Worm (Caenorhabditis elegans) whole organism, midembryonic: ENCODE measurements around the gene F54D8.6.

Experiments used
- T22C8.4 ChIP-seq: fragments of 200-800 bp; sonication (Bioruptor generic); IDR thresholded peaks from 2 replicates; pipeline ENCODE4 v1.3.6; 2022; ENCODE audit warnings: missing genetic modification characterization, missing compliant biosample characterization
- cog-1 ChIP-seq: sonication (generic microtip); optimal IDR thresholded peaks from 2 replicates; lab custom pipeline; 2016; ENCODE audit warnings: missing genetic modification characterization, missing compliant biosample characterization
- flt-1 ChIP-seq: fragments of 200-800 bp; sonication (Bioruptor generic); IDR thresholded peaks from 2 replicates; pipeline ENCODE4 v1.3.6; 2022; ENCODE audit warnings: missing genetic modification characterization, missing compliant biosample characterization
- klf-2 ChIP-seq: fragments of 200-800 bp; sonication (Bioruptor generic); conservative IDR thresholded peaks from 2 replicates; pipeline ENCODE4 v1.3.6; 2022; ENCODE audit warnings: missing genetic modification reagents, missing genetic modification characterization, missing compliant biosample characterization
- med-1 ChIP-seq: sonication (generic microtip); optimal IDR thresholded peaks from 2 replicates; lab custom pipeline; 2017; ENCODE audit warnings: missing genetic modification characterization, mild to moderate bottlenecking, missing compliant biosample characterization, antibody characterized with exemption, missing genetic modification reagents; ENCODE audit not compliant: insufficient read depth
- ref-1 ChIP-seq: fragments of 200-800 bp; sonication (Bioruptor generic); conservative IDR thresholded peaks from 2 replicates; pipeline ENCODE4 v1.3.6; 2022; ENCODE audit warnings: missing genetic modification reagents, missing genetic modification characterization, missing compliant biosample characterization
- tab-1 ChIP-seq: fragments of 200-800 bp; sonication (Bioruptor generic); IDR thresholded peaks from 2 replicates; pipeline ENCODE4 v1.3.6; 2022; ENCODE audit warnings: missing genetic modification characterization, missing compliant biosample characterization
- ztf-23 ChIP-seq: fragments of 200-800 bp; sonication (Bioruptor generic); IDR thresholded peaks from 2 replicates; pipeline ENCODE4 v1.3.6; 2022; ENCODE audit warnings: missing genetic modification reagents, missing genetic modification characterization, missing compliant biosample characterization
- ztf-29 ChIP-seq: fragments of 200-800 bp; sonication (Bioruptor generic); IDR thresholded peaks from 2 replicates; pipeline ENCODE4 v1.3.6; 2022; ENCODE audit warnings: missing genetic modification reagents, missing genetic modification characterization, missing compliant biosample characterization

The F54D8.6 gene

ce11 chrIII:5139768-5140167 is 37.0 kb downstream of the F54D8.6 start:
- TF ChIP-seq ztf-23 (GFP tag; lab: Robert Waterston, UW) (no peak), ref-1 (GFP tag; lab: Robert Waterston, UW) (0 out of 2 replicates have a peak, but pooled peaks have one; percentile 17)

ce11 chrIII:5140559-5140958 is 37.8 kb downstream of the F54D8.6 start:
- TF ChIP-seq ztf-29 (GFP tag; lab: Robert Waterston, UW) (no peak), T22C8.4 (GFP tag; lab: Robert Waterston, UW) (0 out of 2 replicates have a peak, but pooled peaks have one; percentile 21), cog-1 (no peak), flt-1 (GFP tag; lab: Robert Waterston, UW) (no peak)

ce11 chrIII:5141935-5142334 is 39.1 kb downstream of the F54D8.6 start:
- TF ChIP-seq ztf-29 (GFP tag; lab: Robert Waterston, UW) (no peak), ref-1 (GFP tag; lab: Robert Waterston, UW) (no peak), klf-2 (GFP tag; lab: Robert Waterston, UW) (no peak), cog-1 (no peak)

- TF ChIP-seq flt-1 (GFP tag; lab: Robert Waterston, UW): no peak
- no peak for TF ChIP-seq med-1 (GFP tag; lab: Kevin White, UChicago)
- no peak for TF ChIP-seq T22C8.4 (GFP tag; lab: Robert Waterston, UW)
- no peak for TF ChIP-seq tab-1 (GFP tag; lab: Robert Waterston, UW)
- no peak for TF ChIP-seq klf-2 (GFP tag; lab: Robert Waterston, UW)
- TF ChIP-seq ztf-23 (GFP tag; lab: Robert Waterston, UW): no peak
- no peak for TF ChIP-seq ztf-29 (GFP tag; lab: Robert Waterston, UW)
- no peak for TF ChIP-seq ref-1 (GFP tag; lab: Robert Waterston, UW)
Observed at ce11 chrIII:5143520-5143919, 40.7 kb downstream of the F54D8.6 start.

ce11 chrIII:5144169-5144568 is 41.4 kb downstream of the F54D8.6 start:
- TF ChIP-seq klf-2 (GFP tag; lab: Robert Waterston, UW): no peak
- TF ChIP-seq ztf-23 (GFP tag; lab: Robert Waterston, UW): no peak
- TF ChIP-seq ztf-29 (GFP tag; lab: Robert Waterston, UW): no peak
- TF ChIP-seq ref-1 (GFP tag; lab: Robert Waterston, UW): no peak
- TF ChIP-seq tab-1 (GFP tag; lab: Robert Waterston, UW): no peak

- TF ChIP-seq tab-1 (GFP tag; lab: Robert Waterston, UW): no peak
- no peak for TF ChIP-seq med-1 (GFP tag; lab: Kevin White, UChicago)
- TF ChIP-seq flt-1 (GFP tag; lab: Robert Waterston, UW): no peak
- TF ChIP-seq klf-2 (GFP tag; lab: Robert Waterston, UW): no peak
- no peak for TF ChIP-seq ztf-29 (GFP tag; lab: Robert Waterston, UW)
- no peak for TF ChIP-seq T22C8.4 (GFP tag; lab: Robert Waterston, UW)
- TF ChIP-seq cog-1: no peak
- TF ChIP-seq ref-1 (GFP tag; lab: Robert Waterston, UW): no peak
- no peak for TF ChIP-seq ztf-23 (GFP tag; lab: Robert Waterston, UW)
Observed at ce11 chrIII:5145874-5146273, 43.1 kb downstream of the F54D8.6 start.

ce11 chrIII:5146749-5147148 is 44.0 kb downstream of the F54D8.6 start:
- TF ChIP-seq T22C8.4 (GFP tag; lab: Robert Waterston, UW) (no peak), klf-2 (GFP tag; lab: Robert Waterston, UW) (no peak), med-1 (GFP tag; lab: Kevin White, UChicago) (no peak), ref-1 (GFP tag; lab: Robert Waterston, UW) (no peak), cog-1 (no peak), ztf-29 (GFP tag; lab: Robert Waterston, UW) (no peak), flt-1 (GFP tag; lab: Robert Waterston, UW) (no peak), ztf-23 (GFP tag; lab: Robert Waterston, UW) (no peak), tab-1 (GFP tag; lab: Robert Waterston, UW) (no peak)

- TF ChIP-seq ref-1 (GFP tag; lab: Robert Waterston, UW): no peak
- TF ChIP-seq tab-1 (GFP tag; lab: Robert Waterston, UW): no peak
- no peak for TF ChIP-seq klf-2 (GFP tag; lab: Robert Waterston, UW)
- no peak for TF ChIP-seq ztf-29 (GFP tag; lab: Robert Waterston, UW)
- TF ChIP-seq T22C8.4 (GFP tag; lab: Robert Waterston, UW): no peak
- TF ChIP-seq cog-1: no peak
- no peak for TF ChIP-seq flt-1 (GFP tag; lab: Robert Waterston, UW)
- no peak for TF ChIP-seq med-1 (GFP tag; lab: Kevin White, UChicago)
- TF ChIP-seq ztf-23 (GFP tag; lab: Robert Waterston, UW): no peak
Observed at ce11 chrIII:5147445-5147844, 44.7 kb downstream of the F54D8.6 start.

- TF ChIP-seq ztf-29 (GFP tag; lab: Robert Waterston, UW): no peak
- no peak for TF ChIP-seq med-1 (GFP tag; lab: Kevin White, UChicago)
- no peak for TF ChIP-seq ref-1 (GFP tag; lab: Robert Waterston, UW)
- TF ChIP-seq T22C8.4 (GFP tag; lab: Robert Waterston, UW): no peak
- TF ChIP-seq tab-1 (GFP tag; lab: Robert Waterston, UW): no peak
- no peak for TF ChIP-seq klf-2 (GFP tag; lab: Robert Waterston, UW)
- no peak for TF ChIP-seq ztf-23 (GFP tag; lab: Robert Waterston, UW)
- no peak for TF ChIP-seq cog-1
Observed at ce11 chrIII:5149478-5149877, 46.7 kb downstream of the F54D8.6 start, which contains the start of gene Y54H5A.2. Gene Y54H5A.2, minus strand, starts transcription at chrIII:5149578.

ce11 chrIII:5150012-5150411 is 47.2 kb downstream of the F54D8.6 start:
- TF ChIP-seq ztf-29 (GFP tag; lab: Robert Waterston, UW) (no peak), cog-1 (no peak), T22C8.4 (GFP tag; lab: Robert Waterston, UW) (no peak), klf-2 (GFP tag; lab: Robert Waterston, UW) (no peak), flt-1 (GFP tag; lab: Robert Waterston, UW) (no peak), tab-1 (GFP tag; lab: Robert Waterston, UW) (no peak), ref-1 (GFP tag; lab: Robert Waterston, UW) (no peak), med-1 (GFP tag; lab: Kevin White, UChicago) (no peak), ztf-23 (GFP tag; lab: Robert Waterston, UW) (no peak)
